Worm (Caenorhabditis elegans): ENCODE results near the gene sdz-1.

sdz-1 gene

DNA sequence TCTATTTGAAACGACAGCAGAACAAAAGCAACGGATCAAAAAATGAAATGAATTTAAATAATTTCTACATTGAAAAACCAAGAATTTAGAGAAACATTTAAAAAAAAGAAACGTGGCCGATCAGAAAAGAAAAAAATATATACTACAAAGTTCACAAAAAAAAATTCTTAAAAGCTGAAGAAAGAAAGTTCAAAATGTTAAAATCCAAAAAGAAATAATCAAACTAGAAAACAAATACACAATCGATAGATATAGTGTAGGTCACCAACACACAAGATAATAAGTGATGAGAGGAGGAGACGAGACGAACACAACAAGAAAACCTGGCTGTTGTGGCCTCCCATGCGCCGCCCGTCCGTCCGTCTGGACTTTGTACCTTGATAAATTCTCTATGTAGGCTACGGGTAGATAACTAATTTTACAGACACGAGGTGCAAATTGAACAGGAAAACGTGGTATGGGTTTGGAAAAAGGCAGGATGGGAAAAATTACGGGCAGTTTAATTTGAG, 11.6 kb downstream of the sdz-1 start, which contains the start of gene hadb-1 (continued):
- TF ChIP-seq alr-1 (tag; optimal IDR thresholded peaks at IDR 0.05; ENCODE audit: borderline replicate concordance) (no peak), mdl-1 (tag; optimal IDR thresholded peaks at IDR 0.05) (peak in 1 of 2 experiments; percentile 1), swsn-7 (tag; optimal IDR thresholded peaks at IDR 0.05) (no peak), lin-14 (GFP tag; optimal IDR thresholded peaks at IDR 0.05) (peak; percentile 81), C34B4.2 (tag; optimal IDR thresholded peaks at IDR 0.05) (no peak), nhr-76 (tag; optimal IDR thresholded peaks at IDR 0.05) (no peak), zag-1 (tag; optimal IDR thresholded peaks at IDR 0.05) (no peak), jun-1 (tag; optimal IDR thresholded peaks at IDR 0.05) (no peak), dpl-1 (GFP tag; optimal IDR thresholded peaks at IDR 0.05) (peak in 1 of 3 experiments; percentile 19), tlp-1 (tag; optimal IDR thresholded peaks at IDR 0.05) (no peak), mep-1 (tag; optimal IDR thresholded peaks at IDR 0.05) (peak; percentile 4), lin-39 (tag; optimal IDR thresholded peaks at IDR 0.05) (no peak), aly-2 (tag; optimal IDR thresholded peaks at IDR 0.05) (no peak), nhr-77 (tag; optimal IDR thresholded peaks at IDR 0.05) (no peak), nhr-237 (tag; optimal IDR thresholded peaks at IDR 0.05) (no peak), blmp-1 (tag; optimal IDR thresholded peaks at IDR 0.05) (peak; percentile 31), ztf-4 (tag; optimal IDR thresholded peaks at IDR 0.05) (no peak), snu-23 (GFP tag; optimal IDR thresholded peaks at IDR 0.05) (peak; percentile 34), mef-2 (tag; optimal IDR thresholded peaks at IDR 0.05) (no peak), ceh-82 (tag; optimal IDR thresholded peaks at IDR 0.05) (no peak), fos-1 (tag; optimal IDR thresholded peaks at IDR 0.05) (no peak), vab-15 (tag; optimal IDR thresholded peaks at IDR 0.05) (no peak), elt-3 (tag; optimal IDR thresholded peaks at IDR 0.05) (peak in 1 of 6 experiments; percentile 66), lin-15B (tag; optimal IDR thresholded peaks at IDR 0.05) (no peak), rnt-1 (tag; optimal IDR thresholded peaks at IDR 0.05) (no peak), ztf-11 (tag; optimal IDR thresholded peaks at IDR 0.05) (no peak), ces-1 (GFP tag; optimal IDR thresholded peaks at IDR 0.05) (no peak), C16A3.4 (tag; optimal IDR thresholded peaks at IDR 0.05) (no peak), egl-27 (tag; optimal IDR thresholded peaks at IDR 0.05) (no peak), aha-1 (tag; optimal IDR thresholded peaks at IDR 0.05) (no peak), pqm-1 (tag; optimal IDR thresholded peaks at IDR 0.05) (no peak), sup-37 (GFP tag; optimal IDR thresholded peaks at IDR 0.05) (no peak), nhr-47 (tag; optimal IDR thresholded peaks at IDR 0.05) (no peak), isw-1 (GFP tag; IDR thresholded peaks at IDR 0.05) (no peak), ceh-90 (tag; optimal IDR thresholded peaks at IDR 0.05) (no peak), irx-1 (tag; optimal IDR thresholded peaks at IDR 0.05) (no peak), nhr-84 (tag; optimal IDR thresholded peaks at IDR 0.05) (no peak), unc-130 (tag; optimal IDR thresholded peaks at IDR 0.05) (no peak), unc-86 (tag; optimal IDR thresholded peaks at IDR 0.05) (no peak), unc-30 (tag; optimal IDR thresholded peaks at IDR 0.05) (no peak), fkh-8 (tag; optimal IDR thresholded peaks at IDR 0.05) (no peak), egl-13 (tag; optimal IDR thresholded peaks at IDR 0.05) (no peak), nhr-20 (tag; optimal IDR thresholded peaks at IDR 0.05) (peak; percentile 54), fkh-10 (GFP tag; optimal IDR thresholded peaks at IDR 0.05) (no peak), zip-4 (GFP tag; optimal IDR thresholded peaks at IDR 0.05) (no peak), elt-2 (tag; optimal IDR thresholded peaks at IDR 0.05) (no peak), efl-3 (GFP tag; optimal IDR thresholded peaks at IDR 0.05) (no peak), hlh-4 (tag; optimal IDR thresholded peaks at IDR 0.05) (no peak), efl-1 (optimal IDR thresholded peaks at IDR 0.05) (no peak), efl-1 (GFP tag; optimal IDR thresholded peaks at IDR 0.05 in 1 of 2) (peak in 1 of 2 experiments; percentile 53), mab-9 (GFP tag; IDR thresholded peaks at IDR 0.05) (no peak), sptf-1 (tag; optimal IDR thresholded peaks at IDR 0.05) (no peak), nhr-71 (tag; optimal IDR thresholded peaks at IDR 0.05) (peak; percentile 38), fkh-4 (tag; optimal IDR thresholded peaks at IDR 0.05; ENCODE audit: borderline replicate concordance) (no peak)
